Fruit fly (Drosophila melanogaster): Measurements from ENCODE around the gene Vps16A.

Gene Vps16A

dm6 chr3R:9224807-9225206, 42.0 kb upstream of the Vps16A start (continued):
- TF ChIP-seq stwl (tag; optimal IDR thresholded peaks at IDR 0.05) (peak; percentile 13), CG2199 (GFP tag; IDR thresholded peaks at IDR 0.05) (no peak), az2 (GFP tag; optimal IDR thresholded peaks at IDR 0.05) (peak; percentile 51), BtbVII (GFP tag; optimal IDR thresholded peaks at IDR 0.05) (peak; percentile 36), crc (GFP tag; optimal IDR thresholded peaks at IDR 0.05) (no peak), CG9727 (GFP tag; optimal IDR thresholded peaks at IDR 0.05) (peak; percentile 49), Mes4 (GFP tag; optimal IDR thresholded peaks at IDR 0.05) (peak; percentile 42), NK7.1 (GFP tag; optimal IDR thresholded peaks at IDR 0.05) (peak; percentile 16), CG11093 (GFP tag; IDR thresholded peaks at IDR 0.05) (no peak), Fer1 (GFP tag; optimal IDR thresholded peaks at IDR 0.05) (peak; percentile 81), Med (GFP tag) (peak; percentile 67), CG11504 (tag; optimal IDR thresholded peaks at IDR 0.05) (peak; percentile 83), CG4617 (GFP tag; optimal IDR thresholded peaks at IDR 0.05; ENCODE audit: borderline replicate concordance) (peak; percentile 24), H2.0 (GFP tag; IDR thresholded peaks at IDR 0.05) (peak; percentile 49), CG3407 (GFP tag; optimal IDR thresholded peaks at IDR 0.05) (peak; percentile 61), exex (tag; optimal IDR thresholded peaks at IDR 0.05) (no peak), Oaz (GFP tag; IDR thresholded peaks at IDR 0.05) (no peak), MESR4 (GFP tag; optimal IDR thresholded peaks at IDR 0.05) (no peak), CG33557 (GFP tag; optimal IDR thresholded peaks at IDR 0.05) (no peak), sisA (GFP tag; IDR thresholded peaks at IDR 0.05) (peak; percentile 75; the same call in 1 of the 2 replicates), Hr78 (GFP tag; optimal IDR thresholded peaks at IDR 0.05) (no peak), croc (GFP tag; conservative IDR thresholded peaks at IDR 0.05) (peak; percentile 50; the same call in 2 of the 3 replicates), CG3995 (GFP tag; optimal IDR thresholded peaks at IDR 0.05) (no peak), dpn (GFP tag; optimal IDR thresholded peaks at IDR 0.05) (peak; percentile 41 to 64), CG30431 (GFP tag; optimal IDR thresholded peaks at IDR 0.05) (peak; percentile 22), pros (GFP tag; optimal IDR thresholded peaks at IDR 0.05) (no peak), al (GFP tag; IDR thresholded peaks at IDR 0.05) (peak; percentile 37; the same call in 1 of the 2 replicates), lola (GFP tag; optimal IDR thresholded peaks at IDR 0.05) (peak in 1 of 3 experiments; percentile 53), CG11398 (GFP tag; optimal IDR thresholded peaks at IDR 0.05) (peak; percentile 9), CG30403 (GFP tag; optimal IDR thresholded peaks at IDR 0.05) (peak; percentile 72), hkb (optimal IDR thresholded peaks at IDR 0.05) (no peak), hkb (GFP tag; IDR thresholded peaks at IDR 0.05) (peak; percentile 82), peb (GFP tag; IDR thresholded peaks at IDR 0.05) (no peak), HLH4C (GFP tag; IDR thresholded peaks at IDR 0.05; ENCODE audit: partially characterized antibody) (no peak), nerfin-2 (GFP tag; IDR thresholded peaks at IDR 0.05; ENCODE audit: partially characterized antibody) (no peak), CG7987 (GFP tag; optimal IDR thresholded peaks at IDR 0.05) (no peak), B-H1 (GFP tag; IDR thresholded peaks at IDR 0.05) (peak; percentile 60), zen2 (GFP tag; IDR thresholded peaks at IDR 0.05; ENCODE audit: partially characterized antibody) (no peak), sima (GFP tag; optimal IDR thresholded peaks at IDR 0.05) (no peak), CG10462 (GFP tag; optimal IDR thresholded peaks at IDR 0.05) (peak; percentile 63), gce (GFP tag; IDR thresholded peaks at IDR 0.05) (no peak), MBD-R2 (GFP tag; IDR thresholded peaks at IDR 0.05) (no peak), slp2 (GFP tag; optimal IDR thresholded peaks at IDR 0.05) (peak; percentile 57), CG15073 (GFP tag; optimal IDR thresholded peaks at IDR 0.05) (no peak), slou (GFP tag; optimal IDR thresholded peaks at IDR 0.05) (no peak), CG10565 (GFP tag; optimal IDR thresholded peaks at IDR 0.05) (no peak), CG6254 (GFP tag; optimal IDR thresholded peaks at IDR 0.05) (peak; percentile 59), ind (GFP tag; optimal IDR thresholded peaks at IDR 0.05) (peak; percentile 79), lmd (GFP tag; IDR thresholded peaks at IDR 0.05) (peak; percentile 75), CG8388 (GFP tag; optimal IDR thresholded peaks at IDR 0.05) (peak; percentile 69), CG14710 (tag; optimal IDR thresholded peaks at IDR 0.05) (peak; percentile 53)
